Fruit fly (Drosophila melanogaster) whole organism, adult: ENCODE data around the gene CG15412.

Experiments
- CG11617 ChIP-seq: fragments of 200-800 bp; sonication (Bioruptor generic); optimal IDR thresholded peaks from 2 replicates; lab custom pipeline; 2017; ENCODE audit warnings: mild to moderate bottlenecking, missing biosample characterization, missing genetic modification reagents, missing genetic modification characterization
- CG12768 ChIP-seq: fragments of 200-800 bp; sonication (Bioruptor generic); optimal IDR thresholded peaks from 2 replicates; lab custom pipeline; 2017; ENCODE audit warnings: missing biosample characterization, missing genetic modification characterization, mild to moderate bottlenecking, moderate library complexity, missing genetic modification reagents
- CG14711 ChIP-seq: fragments of 200-800 bp; sonication (Bioruptor generic); optimal IDR thresholded peaks from 2 replicates; lab custom pipeline; 2018; ENCODE audit warnings: missing biosample characterization, mild to moderate bottlenecking, missing genetic modification characterization, moderate library complexity
- CG1620 ChIP-seq: fragments of 200-800 bp; sonication (Bioruptor generic); optimal IDR thresholded peaks from 2 replicates; lab custom pipeline; 2016; ENCODE audit warnings: missing biosample characterization, missing genetic modification characterization
- CG33017 ChIP-seq: fragments of 200-800 bp; sonication (Bioruptor generic); optimal IDR thresholded peaks from 2 replicates; lab custom pipeline; 2018; ENCODE audit warnings: missing biosample characterization, mild to moderate bottlenecking, missing genetic modification characterization, moderate library complexity
- CG7101 ChIP-seq: fragments of 200-800 bp; sonication (Bioruptor generic); optimal IDR thresholded peaks from 2 replicates; lab custom pipeline; 2018; ENCODE audit warnings: missing biosample characterization, mild to moderate bottlenecking, missing genetic modification characterization, moderate library complexity
- Clk ChIP-seq: fragments of 200-800 bp; sonication (Bioruptor generic); optimal IDR thresholded peaks from 2 replicates; lab custom pipeline; 2017; ENCODE audit warnings: missing biosample characterization, missing genetic modification characterization
- Crg-1 ChIP-seq: fragments of 200-800 bp; sonication (Bioruptor generic); optimal IDR thresholded peaks from 2 replicates; lab custom pipeline; 2016; ENCODE audit warnings: missing biosample characterization, missing genetic modification characterization
- Hr96 ChIP-seq: fragments of 200-800 bp; sonication (Bioruptor generic); optimal IDR thresholded peaks from 2 replicates; lab custom pipeline; 2016; ENCODE audit warnings: missing biosample characterization, missing genetic modification characterization
- cic ChIP-seq: fragments of 200-800 bp; sonication (Bioruptor generic); optimal IDR thresholded peaks from 2 replicates; lab custom pipeline; 2017; ENCODE audit warnings: missing biosample characterization, mild to moderate bottlenecking, missing genetic modification characterization, moderate library complexity
- kay ChIP-seq: fragments of 200-800 bp; sonication (Bioruptor generic); peaks from one replicate; lab custom pipeline; 2016; ENCODE audit warnings: missing biosample characterization, missing genetic modification characterization, borderline replicate concordance
- pad ChIP-seq: fragments of 200-800 bp; sonication (Bioruptor generic); optimal IDR thresholded peaks from 3 replicates; lab custom pipeline; 2017; ENCODE audit warnings: missing biosample characterization, missing genetic modification characterization, mild to moderate bottlenecking, moderate library complexity, missing genetic modification reagents
- tj ChIP-seq: fragments of 200-800 bp; sonication (Bioruptor generic); optimal IDR thresholded peaks from 3 replicates; lab custom pipeline; 2017; ENCODE audit warnings: missing biosample characterization, mild to moderate bottlenecking, missing genetic modification characterization, moderate library complexity
- toe ChIP-seq: fragments of 200-800 bp; sonication (Bioruptor generic); optimal IDR thresholded peaks from 2 replicates; lab custom pipeline; 2016; ENCODE audit warnings: missing biosample characterization, missing genetic modification characterization

dm6 chr2L:3330628-3331027, 44.9 kb downstream of the CG15412 start, which contains the start of gene CG3285:
- TF ChIP-seq tj (GFP tag; lab: Kevin White, UChicago) = no peak
- no peak for TF ChIP-seq CG1620
- no peak for TF ChIP-seq CG11617 (GFP tag; lab: Kevin White, UChicago)
- TF ChIP-seq cic (GFP tag; lab: Kevin White, UChicago) = no peak
- TF ChIP-seq CG12768 = no peak
- TF ChIP-seq kay = no peak
- no peak for TF ChIP-seq Hr96 (GFP tag; lab: Kevin White, UChicago)
- no peak for TF ChIP-seq toe (GFP tag; lab: Kevin White, UChicago)
- TF ChIP-seq CG33017 (tag; lab: Kevin White, UChicago) = no peak
- TF ChIP-seq CG7101 (tag; lab: Kevin White, UChicago) = no peak
- no peak for TF ChIP-seq Crg-1 (GFP tag; lab: Kevin White, UChicago)
- TF ChIP-seq Clk = no peak
- no peak for TF ChIP-seq pad (GFP tag; lab: Kevin White, UChicago)
- TF ChIP-seq CG14711 = no peak
